Fruit fly (Drosophila melanogaster) whole organism, embryonic: Measurements from ENCODE around the gene CG31161.
A peak's percentile ranks its signal among the peaks of the same experiment; 100 is the strongest.

Experiments
- Adf1 ChIP-seq: fragments of 200-800 bp; sonication (Bioruptor generic); IDR thresholded peaks from 2 replicates; pipeline ENCODE4 v1.3.6; 2022; ENCODE audit warnings: missing biosample characterization, missing genetic modification characterization
- Antp ChIP-seq: fragments of 200-800 bp; sonication (Bioruptor generic); optimal IDR thresholded peaks from 3 replicates; lab custom pipeline; 2016; ENCODE audit warnings: missing biosample characterization, missing genetic modification characterization
- CG10543 ChIP-seq: fragments of 200-800 bp; sonication (Bioruptor generic); optimal IDR thresholded peaks from 3 replicates; lab custom pipeline; 2017; ENCODE audit warnings: missing biosample characterization, mild to moderate bottlenecking, missing genetic modification characterization, moderate library complexity
- CG12769 ChIP-seq: fragments of 200-800 bp; sonication (Bioruptor generic); optimal IDR thresholded peaks from 2 replicates; lab custom pipeline; 2019; ENCODE audit warnings: missing biosample characterization, mild to moderate bottlenecking, missing genetic modification characterization, moderate library complexity
- CG13287 ChIP-seq: fragments of 200-800 bp; sonication (Bioruptor generic); IDR thresholded peaks from 2 replicates; pipeline ENCODE4 v1.3.6; 2022; ENCODE audit warnings: missing biosample characterization, missing genetic modification characterization; ENCODE audit not compliant: partially characterized antibody
- CG15011 ChIP-seq: fragments of 200-800 bp; sonication (Bioruptor generic); optimal IDR thresholded peaks from 3 replicates; lab custom pipeline; 2018; ENCODE audit warnings: missing biosample characterization, mild to moderate bottlenecking, missing genetic modification characterization
- CG15269 ChIP-seq: fragments of 200-800 bp; sonication (Bioruptor generic); optimal IDR thresholded peaks from 2 replicates; lab custom pipeline; 2018; ENCODE audit warnings: missing biosample characterization, mild to moderate bottlenecking, missing genetic modification characterization, moderate library complexity
- CG15514 ChIP-seq: fragments of 200-800 bp; sonication (Bioruptor generic); optimal IDR thresholded peaks from 3 replicates; lab custom pipeline; 2017; ENCODE audit warnings: missing biosample characterization, missing genetic modification characterization, mild to moderate bottlenecking, moderate library complexity, missing genetic modification reagents
- CG18011 ChIP-seq: fragments of 200-800 bp; sonication (Bioruptor generic); optimal IDR thresholded peaks from 2 replicates; lab custom pipeline; 2017; ENCODE audit warnings: missing biosample characterization, missing genetic modification characterization, mild to moderate bottlenecking, moderate library complexity, missing genotype
- CG18599 ChIP-seq: fragments of 200-800 bp; sonication (Bioruptor generic); optimal IDR thresholded peaks from 3 replicates; lab custom pipeline; 2017; ENCODE audit warnings: missing biosample characterization, missing genetic modification characterization, mild to moderate bottlenecking, moderate library complexity, missing genetic modification reagents
- CG2678 ChIP-seq: fragments of 200-800 bp; sonication (Bioruptor generic); optimal IDR thresholded peaks from 3 replicates; lab custom pipeline; 2019; ENCODE audit warnings: missing biosample characterization, mild to moderate bottlenecking, missing genetic modification characterization, moderate library complexity
- CG31441 ChIP-seq: fragments of 200-800 bp; sonication (Bioruptor generic); IDR thresholded peaks from 2 replicates; pipeline ENCODE4 v1.3.6; 2022; ENCODE audit warnings: missing biosample characterization, missing genetic modification characterization
- CG3281 ChIP-seq: fragments of 200-800 bp; sonication (Bioruptor generic); optimal IDR thresholded peaks from 3 replicates; lab custom pipeline; 2017; ENCODE audit warnings: missing biosample characterization, mild to moderate bottlenecking, missing genetic modification characterization
- CG34376 ChIP-seq: fragments of 200-800 bp; sonication (Bioruptor generic); optimal IDR thresholded peaks from 2 replicates; lab custom pipeline; 2018; ENCODE audit warnings: missing biosample characterization, mild to moderate bottlenecking, missing genetic modification characterization
- CG4282 ChIP-seq: fragments of 200-800 bp; sonication (Bioruptor generic); optimal IDR thresholded peaks from 2 replicates; lab custom pipeline; 2016; ENCODE audit warnings: missing biosample characterization, missing genetic modification characterization
- CG4404 ChIP-seq: fragments of 200-800 bp; sonication (Bioruptor generic); IDR thresholded peaks from 2 replicates; pipeline ENCODE4 v1.3.6; 2022; ENCODE audit warnings: missing biosample characterization, missing genetic modification characterization
- CG6254 ChIP-seq: fragments of 200-800 bp; sonication (Bioruptor generic); optimal IDR thresholded peaks from 3 replicates; lab custom pipeline; 2017; ENCODE audit warnings: mild to moderate bottlenecking, missing biosample characterization, missing genetic modification reagents, missing genetic modification characterization
- CG7786 ChIP-seq: fragments of 200-800 bp; sonication (Bioruptor generic); optimal IDR thresholded peaks from 2 replicates; lab custom pipeline; 2016; ENCODE audit warnings: missing biosample characterization, missing genetic modification characterization
- CG8089 ChIP-seq: fragments of 200-800 bp; sonication (Bioruptor generic); optimal IDR thresholded peaks from 3 replicates; lab custom pipeline; 2016; ENCODE audit warnings: missing biosample characterization, missing genetic modification characterization
- CG8290 ChIP-seq, 3 experiments: fragments of 200-800 bp; sonication (Bioruptor generic); optimal IDR thresholded peaks; 2 replicates each; lab custom pipeline; 2016 to 2019; ENCODE audit warnings: missing biosample characterization in 3 of 3, missing genetic modification characterization in 3 of 3, mild to moderate bottlenecking in 2 of 3, moderate library complexity in 1 of 3
- CG8924 ChIP-seq: fragments of 200-800 bp; optimal IDR thresholded peaks from 3 replicates; lab custom pipeline; 2019; ENCODE audit warnings: missing biosample characterization, mild to moderate bottlenecking, missing genetic modification characterization, moderate library complexity
- Dref ChIP-seq: fragments of 200-800 bp; sonication (Bioruptor generic); IDR thresholded peaks from 2 replicates; pipeline ENCODE4 v1.3.6; 2022; ENCODE audit warnings: missing biosample characterization, missing genetic modification characterization
- Eip74EF ChIP-seq, 2 experiments: fragments of 200-800 bp in 1 of 2; fragments of >200 bp in 1 of 2; sonication (Bioruptor generic) in 1 of 2; optimal IDR thresholded peaks; 2 replicates each; lab custom pipeline; 2017 to 2019; ENCODE audit warnings: missing biosample characterization in 2 of 2, missing genetic modification characterization in 2 of 2, mild to moderate bottlenecking in 1 of 2, moderate library complexity in 1 of 2
- Gsc ChIP-seq: fragments of 200-800 bp; sonication (Bioruptor generic); IDR thresholded peaks from 2 replicates; pipeline ENCODE4 v1.3.6; 2022; ENCODE audit warnings: missing biosample characterization, missing genetic modification characterization
- HLH54F ChIP-seq: fragments of 200-800 bp; sonication (Bioruptor generic); optimal IDR thresholded peaks from 3 replicates; lab custom pipeline; 2016; ENCODE audit warnings: missing biosample characterization, missing genetic modification characterization
- HmgZ ChIP-seq: fragments of 200-800 bp; sonication (Bioruptor generic); optimal IDR thresholded peaks from 2 replicates; lab custom pipeline; 2018; ENCODE audit warnings: missing biosample characterization, mild to moderate bottlenecking, missing genetic modification characterization
- Hr3 ChIP-seq: fragments of 200-800 bp; sonication (Bioruptor generic); optimal IDR thresholded peaks from 3 replicates; lab custom pipeline; 2016; ENCODE audit warnings: missing biosample characterization, missing genetic modification characterization
- Jarid2 ChIP-seq: fragments of 200-800 bp; sonication (Bioruptor generic); optimal IDR thresholded peaks from 3 replicates; lab custom pipeline; 2017; ENCODE audit warnings: mild to moderate bottlenecking, missing biosample characterization, missing genetic modification reagents, missing genetic modification characterization
- Med ChIP-seq: fragments of 200-800 bp; sonication (Bioruptor generic); peaks from one replicate; lab custom pipeline; 2016; ENCODE audit warnings: missing biosample characterization, missing genetic modification characterization, mild to moderate bottlenecking, inconsistent platforms, moderate library complexity
- Mrtf ChIP-seq: fragments of 200-800 bp; sonication (Bioruptor generic); IDR thresholded peaks from 3 replicates; pipeline ENCODE4 v1.3.6; 2022; ENCODE audit warnings: missing biosample characterization, missing genetic modification characterization
- Pdp1 ChIP-seq, 2 experiments: fragments of 200-800 bp; sonication (Bioruptor generic); optimal IDR thresholded peaks; 3 replicates each; lab custom pipeline; 2016; ENCODE audit warnings: missing biosample characterization in 2 of 2, missing genetic modification characterization in 2 of 2, mild to moderate bottlenecking in 1 of 2, moderate library complexity in 1 of 2
- Taf1 ChIP-seq: fragments of 200-800 bp; sonication (Bioruptor generic); IDR thresholded peaks from 2 replicates; pipeline ENCODE4 v1.3.6; 2022; ENCODE audit warnings: missing biosample characterization, missing genetic modification characterization
- btn ChIP-seq: fragments of 200-800 bp; sonication (Bioruptor generic); optimal IDR thresholded peaks from 2 replicates; lab custom pipeline; 2016; ENCODE audit warnings: missing biosample characterization, missing genetic modification characterization
- chinmo ChIP-seq: fragments of 200-800 bp; sonication (Bioruptor generic); IDR thresholded peaks from 4 replicates; pipeline ENCODE4 v1.3.6; 2022; ENCODE audit warnings: missing biosample characterization, missing genetic modification characterization; ENCODE audit not compliant: partially characterized antibody
- chn ChIP-seq: fragments of 200-800 bp; sonication (Bioruptor generic); optimal IDR thresholded peaks from 2 replicates; lab custom pipeline; 2016; ENCODE audit warnings: missing biosample characterization, missing genetic modification characterization
- croc ChIP-seq: fragments of 200-800 bp; sonication (Bioruptor generic); conservative IDR thresholded peaks from 3 replicates; pipeline ENCODE4 v1.3.6; 2022; ENCODE audit warnings: missing biosample characterization, missing genetic modification characterization
- crol ChIP-seq: fragments of 200-800 bp; sonication (Bioruptor generic); IDR thresholded peaks from 2 replicates; pipeline ENCODE4 v1.3.6; 2022; ENCODE audit warnings: missing biosample characterization, missing genetic modification characterization
- disco-r ChIP-seq: fragments of 200-800 bp; sonication (Bioruptor generic); optimal IDR thresholded peaks from 2 replicates; lab custom pipeline; 2016; ENCODE audit warnings: missing biosample characterization, missing genetic modification characterization
- dm ChIP-seq: fragments of 200-800 bp; sonication (Bioruptor generic); optimal IDR thresholded peaks from 3 replicates; lab custom pipeline; 2016; ENCODE audit warnings: missing biosample characterization, missing genetic modification characterization
- ftz-f1 ChIP-seq: fragments of 200-800 bp; sonication (Bioruptor generic); optimal IDR thresholded peaks from 2 replicates; lab custom pipeline; 2016; ENCODE audit warnings: missing biosample characterization, missing genetic modification characterization
- gcm2 ChIP-seq: fragments of 200-800 bp; sonication (Bioruptor generic); optimal IDR thresholded peaks from 2 replicates; lab custom pipeline; 2016; ENCODE audit warnings: missing biosample characterization, missing genetic modification characterization
- grn ChIP-seq: fragments of 200-800 bp; sonication (Bioruptor generic); optimal IDR thresholded peaks from 3 replicates; lab custom pipeline; 2017; ENCODE audit warnings: missing biosample characterization, missing genetic modification characterization
- gro ChIP-seq: fragments of 200-800 bp; sonication (Bioruptor generic); optimal IDR thresholded peaks from 2 replicates; lab custom pipeline; 2016; ENCODE audit warnings: missing biosample characterization, missing genetic modification characterization
- jumu ChIP-seq: fragments of 200-800 bp; sonication (Bioruptor generic); optimal IDR thresholded peaks from 3 replicates; lab custom pipeline; 2016; ENCODE audit warnings: missing biosample characterization, missing genetic modification characterization
- lbe ChIP-seq: fragments of 200-800 bp; sonication (Bioruptor generic); optimal IDR thresholded peaks from 2 replicates; lab custom pipeline; 2016; ENCODE audit warnings: missing biosample characterization, mild to moderate bottlenecking, missing genetic modification characterization
- mirr ChIP-seq: fragments of 200-800 bp; sonication (Bioruptor generic); optimal IDR thresholded peaks from 3 replicates; lab custom pipeline; 2018; ENCODE audit warnings: missing biosample characterization, mild to moderate bottlenecking, missing genetic modification characterization
- rib ChIP-seq: fragments of 200-800 bp; sonication (Bioruptor generic); IDR thresholded peaks from 2 replicates; pipeline ENCODE4 v1.3.6; 2022; ENCODE audit warnings: missing biosample characterization, missing genetic modification characterization
- sens ChIP-seq: fragments of 200-800 bp; sonication (Bioruptor generic); peaks from one replicate; lab custom pipeline; 2016; ENCODE audit warnings: missing biosample characterization, missing genetic modification characterization
- usp ChIP-seq: fragments of >200 bp; optimal IDR thresholded peaks from 2 replicates; lab custom pipeline; 2017; ENCODE audit warnings: missing biosample characterization, missing genetic modification characterization
- vnd ChIP-seq: fragments of 200-800 bp; sonication (Bioruptor generic); IDR thresholded peaks from 3 replicates; pipeline ENCODE4 v1.3.6; 2022; ENCODE audit warnings: missing biosample characterization, missing genetic modification characterization; ENCODE audit not compliant: partially characterized antibody

The CG31161 gene

dm6 chr3R:22595293-22595868 is 20.9 kb upstream of the CG31161 start (continued):
- TF ChIP-seq HmgZ (peak; percentile 30), jumu (no peak), vnd (GFP tag; lab: Robert Waterston, UW) (0 out of 3 replicates have a peak, but pooled peaks have one; percentile 29), CG4404 (GFP tag; lab: Robert Waterston, UW) (no peak), Eip74EF (GFP tag; optimal IDR thresholded peaks at IDR 0.05; lab: Kevin White, UChicago) (peak in 1 of 2 experiments; percentile 9), Jarid2 (GFP tag; lab: Kevin White, UChicago) (no peak), CG7786 (GFP tag; lab: Kevin White, UChicago) (no peak), Pdp1 (GFP tag; optimal IDR thresholded peaks at IDR 0.05; lab: Kevin White, UChicago) (peak in 1 of 2 experiments; percentile 96), mirr (GFP tag; lab: Kevin White, UChicago) (peak; percentile 62), Gsc (GFP tag; lab: Robert Waterston, UW) (no peak), CG6254 (GFP tag; lab: Kevin White, UChicago) (no peak), CG3281 (peak; percentile 4), CG15011 (no peak), Mrtf (GFP tag; lab: Robert Waterston, UW) (no peak), CG8290 (GFP tag; optimal IDR thresholded peaks at IDR 0.05; lab: Kevin White, UChicago) (no peak), CG8290 (tag; optimal IDR thresholded peaks at IDR 0.05; lab: Kevin White, UChicago) (peak in 1 of 2 experiments; percentile 5), CG18011 (GFP tag; lab: Kevin White, UChicago) (no peak), grn (GFP tag; lab: Kevin White, UChicago) (peak; percentile 97), CG13287 (GFP tag; lab: Robert Waterston, UW) (no peak), CG10543 (GFP tag; lab: Kevin White, UChicago) (peak; percentile 17), crol (GFP tag; lab: Robert Waterston, UW) (no peak), Taf1 (GFP tag; lab: Robert Waterston, UW) (no peak), CG34376 (GFP tag; lab: Kevin White, UChicago) (peak; percentile 80), chn (no peak), CG18599 (peak; percentile 30), CG8924 (tag; lab: Kevin White, UChicago) (no peak), CG2678 (tag; lab: Kevin White, UChicago) (peak; percentile 10), gcm2 (GFP tag; lab: Kevin White, UChicago) (no peak), CG15514 (GFP tag; lab: Kevin White, UChicago) (peak; percentile 38), usp (GFP tag; lab: Kevin White, UChicago) (no peak), CG31441 (GFP tag; lab: Robert Waterston, UW) (no peak), rib (GFP tag; lab: Robert Waterston, UW) (no peak), disco-r (GFP tag; lab: Kevin White, UChicago) (no peak), sens (GFP tag; lab: Kevin White, UChicago) (peak; percentile 71), croc (no peak), Antp (GFP tag; lab: Kevin White, UChicago) (no peak), Hr3 (GFP tag; lab: Kevin White, UChicago) (no peak), Dref (GFP tag; lab: Robert Waterston, UW) (no peak), HLH54F (GFP tag; lab: Kevin White, UChicago) (no peak), chinmo (GFP tag; lab: Robert Waterston, UW) (0 out of 4 replicates have a peak, but pooled peaks have one; percentile 13), lbe (GFP tag; lab: Kevin White, UChicago) (no peak), Adf1 (GFP tag; lab: Robert Waterston, UW) (no peak), Med (GFP tag; lab: Kevin White, UChicago) (peak; percentile 59), gro (GFP tag; lab: Kevin White, UChicago) (peak; percentile 85), CG15269 (tag; lab: Kevin White, UChicago) (no peak), dm (GFP tag; lab: Kevin White, UChicago) (no peak), btn (GFP tag; lab: Kevin White, UChicago) (no peak), ftz-f1 (GFP tag; lab: Kevin White, UChicago) (no peak), CG4282 (GFP tag; lab: Kevin White, UChicago) (no peak), CG8089 (GFP tag; lab: Kevin White, UChicago) (no peak), CG12769 (tag; lab: Kevin White, UChicago) (peak; percentile 45)
